Worm (Caenorhabditis elegans): Measurements from ENCODE around the gene Y55F3BR.10.

DNA sequence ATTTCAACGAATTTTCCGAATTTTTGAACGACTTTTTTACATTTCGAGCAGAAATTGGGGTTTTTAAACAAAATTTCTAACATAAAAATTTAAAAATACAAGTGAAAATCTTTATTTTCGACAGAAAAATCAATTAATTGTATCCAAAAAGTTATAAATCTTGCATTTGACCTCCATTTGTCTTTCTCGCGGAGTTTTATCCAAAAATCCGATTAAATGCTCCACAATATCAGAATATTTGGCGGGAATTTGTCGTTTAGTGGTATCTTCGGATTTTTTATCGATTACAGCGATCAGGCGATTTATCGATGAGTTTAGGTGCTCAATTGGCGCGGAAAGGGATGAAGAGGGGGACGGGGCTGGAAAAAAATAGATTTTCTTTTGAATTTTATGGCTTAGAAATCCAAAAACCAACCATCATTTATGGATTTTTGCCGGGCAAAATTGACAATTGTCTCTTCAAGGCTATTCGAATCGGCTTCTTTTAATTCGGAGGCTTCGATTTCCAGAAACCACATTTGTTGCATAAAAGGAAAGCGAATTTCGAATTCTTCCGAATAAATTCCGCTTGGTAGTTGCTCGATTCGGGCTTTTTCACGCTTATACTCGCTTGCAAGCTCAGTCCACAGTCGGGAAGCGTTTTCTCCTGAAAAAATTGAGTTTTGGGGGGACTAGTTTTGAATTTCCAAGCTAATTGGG is 1.8 kb upstream of the Y55F3BR.10 start:
- TF ChIP-seq Y67H2A.10 (GFP tag; conservative IDR thresholded peaks at IDR 0.05) (no peak), B0336.3 (GFP tag; IDR thresholded peaks at IDR 0.05) (no peak), rcor-1 (GFP tag; IDR thresholded peaks at IDR 0.05) (no peak), lin-35 (GFP tag; optimal IDR thresholded peaks at IDR 0.05) (no peak), F37B4.10 (GFP tag; IDR thresholded peaks at IDR 0.05) (no peak), nfyb-1 (GFP tag; IDR thresholded peaks at IDR 0.05) (no peak)
